Fruit fly (Drosophila melanogaster) whole organism, wandering third instar larva: ENCODE measurements around the gene Tsp68C.
A peak's percentile ranks its signal among the peaks of the same experiment; 100 is the strongest.

Experiments used
- Dfd ChIP-seq: fragments of >200 bp; optimal IDR thresholded peaks from 2 replicates; lab custom pipeline; 2017; ENCODE audit warnings: missing biosample characterization, missing genetic modification characterization
- Hnf4 ChIP-seq: fragments of 200-800 bp; sonication (Bioruptor generic); optimal IDR thresholded peaks from 2 replicates; lab custom pipeline; 2016; ENCODE audit warnings: missing biosample characterization, mild to moderate bottlenecking, missing genetic modification characterization
- Jra ChIP-seq: sonication (Bioruptor generic); optimal IDR thresholded peaks from 2 replicates; lab custom pipeline; 2016; ENCODE audit warnings: missing biosample characterization, missing genetic modification characterization
- N ChIP-seq: fragments of >200 bp; optimal IDR thresholded peaks from 2 replicates; lab custom pipeline; 2018; ENCODE audit warnings: missing biosample characterization, missing external identifiers, missing genetic modification characterization
- usp ChIP-seq: fragments of >200 bp; optimal IDR thresholded peaks from 2 replicates; lab custom pipeline; 2017; ENCODE audit warnings: missing biosample characterization, missing genetic modification characterization

Gene Tsp68C

DNA sequence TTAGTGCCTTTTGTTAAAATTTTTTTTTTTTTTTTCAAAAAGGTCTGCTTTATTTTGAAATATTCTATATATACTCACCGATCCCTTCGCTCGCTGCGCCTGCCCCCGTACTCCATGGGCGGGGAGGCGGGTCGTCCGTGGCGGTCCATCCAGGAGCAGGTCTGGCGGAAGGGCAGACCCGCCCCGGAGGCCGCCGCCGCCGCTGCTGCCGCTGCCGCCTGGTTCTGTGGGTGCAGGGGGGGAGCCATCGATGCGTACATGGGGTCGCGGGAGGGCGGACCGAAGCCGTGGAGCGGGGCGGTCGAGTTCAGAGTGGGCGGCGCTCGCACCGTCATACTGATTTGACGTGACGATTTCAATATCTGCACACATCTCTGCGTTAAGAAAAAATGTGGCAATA is 43.6 kb downstream of the Tsp68C start:
- peak; percentile 82 for TF ChIP-seq Dfd (GFP tag; lab: Kevin White, UChicago)
- TF ChIP-seq usp (GFP tag; lab: Kevin White, UChicago) = no peak
- no peak for TF ChIP-seq N
- no peak for TF ChIP-seq Jra (GFP tag; lab: Kevin White, UChicago)
- no peak for TF ChIP-seq Hnf4 (GFP tag; lab: Kevin White, UChicago)
